Fruit fly (Drosophila melanogaster) whole organism, embryonic: Measurements from ENCODE around the gene alien.

Experiments used
- CG18599 ChIP-seq: fragments of 200-800 bp; sonication (Bioruptor generic); optimal IDR thresholded peaks from 3 replicates; lab custom pipeline; 2017; ENCODE audit warnings: missing biosample characterization, missing genetic modification characterization, mild to moderate bottlenecking, moderate library complexity, missing genetic modification reagents
- CG3407 ChIP-seq: fragments of 200-800 bp; sonication (Bioruptor generic); optimal IDR thresholded peaks from 2 replicates; lab custom pipeline; 2018; ENCODE audit warnings: missing biosample characterization, mild to moderate bottlenecking, missing genetic modification characterization
- CG9609 ChIP-seq: fragments of 200-800 bp; sonication (Bioruptor generic); optimal IDR thresholded peaks from 3 replicates; lab custom pipeline; 2016; ENCODE audit warnings: missing biosample characterization, missing genetic modification characterization
- PHDP ChIP-seq: fragments of 200-800 bp; sonication (Bioruptor generic); optimal IDR thresholded peaks from 3 replicates; lab custom pipeline; 2018; ENCODE audit warnings: missing biosample characterization, mild to moderate bottlenecking, missing genetic modification characterization, moderate library complexity
- Taf1 ChIP-seq: fragments of 200-800 bp; sonication (Bioruptor generic); IDR thresholded peaks from 2 replicates; pipeline ENCODE4 v1.3.6; 2022; ENCODE audit warnings: missing biosample characterization, missing genetic modification characterization
- chif ChIP-seq, 2 experiments: fragments of 200-800 bp; sonication (Bioruptor generic); optimal IDR thresholded peaks; 3 replicates each; lab custom pipeline; 2016; ENCODE audit warnings: missing biosample characterization in 2 of 2, missing genetic modification characterization in 2 of 2
- corto ChIP-seq: fragments of 200-800 bp; sonication (Bioruptor generic); optimal IDR thresholded peaks from 2 replicates; lab custom pipeline; 2016; ENCODE audit warnings: missing biosample characterization, mild to moderate bottlenecking, missing genetic modification characterization, moderate library complexity
- lilli ChIP-seq: fragments of 200-800 bp; sonication (Bioruptor generic); optimal IDR thresholded peaks from 3 replicates; lab custom pipeline; 2016; ENCODE audit warnings: missing biosample characterization, missing genetic modification characterization
- pros ChIP-seq: fragments of 200-800 bp; sonication (Bioruptor generic); optimal IDR thresholded peaks from 3 replicates; lab custom pipeline; 2019; ENCODE audit warnings: missing biosample characterization, mild to moderate bottlenecking, missing genetic modification characterization, moderate library complexity
- psq ChIP-seq: fragments of 200-800 bp; sonication (Bioruptor generic); optimal IDR thresholded peaks from 2 replicates; lab custom pipeline; 2017; ENCODE audit warnings: missing biosample characterization, missing genetic modification characterization

DNA sequence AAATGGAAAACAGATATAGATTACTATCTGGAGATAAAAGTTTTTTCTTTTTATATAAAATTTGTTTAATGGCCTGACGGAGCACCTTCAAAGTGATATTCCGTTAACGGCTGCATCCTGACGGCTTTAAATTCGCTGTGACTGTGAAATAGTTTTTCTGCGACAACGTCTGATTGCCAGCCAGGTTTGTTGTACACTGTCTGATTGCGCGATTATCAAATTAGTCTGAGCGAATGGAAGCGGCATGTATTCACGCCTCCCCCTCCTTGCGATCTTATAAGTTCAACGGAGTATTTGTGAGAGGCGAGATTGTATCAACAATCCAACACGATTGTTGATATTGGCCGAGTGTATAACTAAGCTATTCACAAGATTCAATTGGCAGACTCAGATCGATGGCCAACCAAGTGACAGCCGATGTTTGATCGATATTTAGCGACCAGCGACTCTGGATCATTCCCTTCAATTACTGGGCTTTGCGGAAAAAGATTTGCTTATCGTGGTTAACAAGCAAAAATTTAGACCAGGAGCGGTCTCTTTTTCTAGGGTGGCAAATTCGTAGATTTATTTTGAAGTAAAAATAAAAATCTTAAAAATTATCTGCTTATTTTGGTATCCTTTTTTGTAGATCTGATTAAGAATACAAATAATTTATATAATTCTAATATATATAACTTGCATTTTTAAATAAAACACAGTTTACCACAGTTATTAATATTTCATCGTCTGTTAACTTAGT is 41.4 kb downstream of the alien start:
- TF ChIP-seq corto (GFP tag; lab: Kevin White, UChicago) = no peak
- no peak for TF ChIP-seq CG9609 (GFP tag; lab: Kevin White, UChicago)
- peak; percentile 38 for TF ChIP-seq CG18599
- no peak for TF ChIP-seq Taf1 (GFP tag; lab: Robert Waterston, UW)
- peak; percentile 2 for TF ChIP-seq lilli (GFP tag; lab: Kevin White, UChicago)
- TF ChIP-seq psq (GFP tag; lab: Kevin White, UChicago) = no peak
- no peak for TF ChIP-seq PHDP (tag; lab: Kevin White, UChicago)
- TF ChIP-seq CG3407 (GFP tag; lab: Kevin White, UChicago) = no peak
- TF ChIP-seq chif (GFP tag; optimal IDR thresholded peaks at IDR 0.05; lab: Kevin White, UChicago) = no peak
- TF ChIP-seq pros (GFP tag; lab: Kevin White, UChicago) = no peak
